Fruit fly (Drosophila melanogaster) S2 (cell line): ENCODE results near the gene CG17707.

ENCODE experiments used
- CG8478 ChIP-seq: fragments of >200 bp; optimal IDR thresholded peaks from 2 replicates; lab custom pipeline; 2018
- CTCF ChIP-seq, 2 experiments: fragments of >200 bp; optimal IDR thresholded peaks; 2 replicates each; lab custom pipeline; 2018

DNA sequence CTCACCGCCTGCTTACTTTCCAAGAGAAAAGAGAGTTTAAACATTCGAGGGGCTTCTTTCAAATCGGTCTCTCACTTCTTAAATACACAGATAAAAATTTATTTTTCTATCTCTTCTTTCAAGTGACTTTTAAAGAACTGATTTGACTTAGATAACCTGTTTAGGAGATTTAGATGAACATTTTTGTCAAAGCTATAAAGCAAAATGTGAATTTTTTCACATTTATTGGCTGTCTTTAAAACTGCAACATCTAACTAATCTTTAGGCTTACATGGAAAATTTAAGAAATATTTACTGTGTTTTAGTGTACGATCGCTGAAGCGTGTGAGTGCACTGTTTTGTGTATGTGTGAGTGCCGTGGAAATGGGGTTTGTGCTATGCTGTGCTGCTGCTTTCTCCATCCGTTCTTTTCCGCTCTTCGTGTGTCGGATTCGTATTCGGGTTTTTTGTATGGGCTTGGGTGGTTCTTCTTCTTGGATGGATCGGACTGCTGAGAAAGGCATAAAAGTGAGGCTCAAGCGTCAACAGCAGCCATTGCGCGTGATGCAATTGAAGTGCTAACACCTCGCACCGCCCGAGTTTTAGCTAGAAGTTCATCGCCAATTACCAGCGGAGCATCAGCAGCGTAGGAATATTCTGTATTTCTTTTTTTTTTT is 27.4 kb upstream of the CG17707 start:
- no peak for TF ChIP-seq CG8478
- no peak for TF ChIP-seq CTCF (optimal IDR thresholded peaks at IDR 0.05; lab: Kevin White, UChicago)
